Fruit fly (Drosophila melanogaster) whole organism, embryonic: ENCODE results near the gene CG42579.

Source experiments
- Adf1 ChIP-seq: fragments of 200-800 bp; sonication (Bioruptor generic); IDR thresholded peaks from 2 replicates; pipeline ENCODE4 v1.3.6; 2022; ENCODE audit warnings: missing biosample characterization, missing genetic modification characterization
- CG10147 ChIP-seq: fragments of 200-800 bp; sonication (Bioruptor generic); optimal IDR thresholded peaks from 2 replicates; lab custom pipeline; 2019; ENCODE audit warnings: missing biosample characterization, mild to moderate bottlenecking, missing genetic modification characterization, moderate library complexity
- CG10431 ChIP-seq: fragments of 200-800 bp; sonication (Bioruptor generic); optimal IDR thresholded peaks from 3 replicates; lab custom pipeline; 2018; ENCODE audit warnings: missing biosample characterization, mild to moderate bottlenecking, missing genetic modification characterization
- CG11093 ChIP-seq: fragments of 200-800 bp; sonication (Bioruptor generic); IDR thresholded peaks from 3 replicates; pipeline ENCODE4 v1.3.6; 2022; ENCODE audit warnings: missing biosample characterization, missing genetic modification characterization
- CG11504 ChIP-seq: fragments of 200-800 bp; sonication (Bioruptor generic); optimal IDR thresholded peaks from 3 replicates; lab custom pipeline; 2019; ENCODE audit warnings: missing biosample characterization, mild to moderate bottlenecking, missing genetic modification characterization, moderate library complexity
- CG12071 ChIP-seq: fragments of 200-800 bp; sonication (Bioruptor generic); optimal IDR thresholded peaks from 3 replicates; lab custom pipeline; 2018; ENCODE audit warnings: missing biosample characterization, mild to moderate bottlenecking, missing genetic modification characterization
- CG14965 ChIP-seq: fragments of 200-800 bp; sonication (Bioruptor generic); optimal IDR thresholded peaks from 2 replicates; lab custom pipeline; 2016; ENCODE audit warnings: missing biosample characterization, missing genetic modification characterization, borderline replicate concordance
- CG15011 ChIP-seq: fragments of 200-800 bp; sonication (Bioruptor generic); optimal IDR thresholded peaks from 3 replicates; lab custom pipeline; 2018; ENCODE audit warnings: missing biosample characterization, mild to moderate bottlenecking, missing genetic modification characterization
- CG17359 ChIP-seq: fragments of 200-800 bp; sonication (Bioruptor generic); optimal IDR thresholded peaks from 3 replicates; lab custom pipeline; 2018; ENCODE audit warnings: missing biosample characterization, mild to moderate bottlenecking, missing genetic modification characterization, moderate library complexity
- CG17568 ChIP-seq: fragments of 200-800 bp; sonication (Bioruptor generic); optimal IDR thresholded peaks from 2 replicates; lab custom pipeline; 2018; ENCODE audit warnings: missing biosample characterization, mild to moderate bottlenecking, missing genetic modification characterization, moderate library complexity
- CG3065 ChIP-seq: fragments of 200-800 bp; sonication (Bioruptor generic); optimal IDR thresholded peaks from 2 replicates; lab custom pipeline; 2016; ENCODE audit warnings: missing biosample characterization, missing genetic modification characterization
- CG3163 ChIP-seq: fragments of 200-800 bp; sonication (Bioruptor generic); optimal IDR thresholded peaks from 3 replicates; lab custom pipeline; 2016; ENCODE audit warnings: missing biosample characterization, missing genetic modification characterization
- CG33213 ChIP-seq: fragments of 200-800 bp; sonication (Bioruptor generic); optimal IDR thresholded peaks from 3 replicates; lab custom pipeline; 2016; ENCODE audit warnings: missing biosample characterization, missing genetic modification characterization
- CG4282 ChIP-seq: fragments of 200-800 bp; sonication (Bioruptor generic); optimal IDR thresholded peaks from 2 replicates; lab custom pipeline; 2016; ENCODE audit warnings: missing biosample characterization, missing genetic modification characterization
- CG4404 ChIP-seq: fragments of 200-800 bp; sonication (Bioruptor generic); IDR thresholded peaks from 2 replicates; pipeline ENCODE4 v1.3.6; 2022; ENCODE audit warnings: missing biosample characterization, missing genetic modification characterization
- CG6654 ChIP-seq: fragments of 200-800 bp; sonication (Bioruptor generic); optimal IDR thresholded peaks from 2 replicates; lab custom pipeline; 2017; ENCODE audit warnings: missing biosample characterization, mild to moderate bottlenecking, missing genetic modification characterization
- CG6765 ChIP-seq: fragments of 200-800 bp; sonication (Bioruptor generic); optimal IDR thresholded peaks from 3 replicates; lab custom pipeline; 2017; ENCODE audit warnings: missing biosample characterization, mild to moderate bottlenecking, missing genetic modification characterization
- CG7372 ChIP-seq: fragments of 200-800 bp; sonication (Bioruptor generic); IDR thresholded peaks from 2 replicates; pipeline ENCODE4 v1.3.6; 2022; ENCODE audit warnings: missing biosample characterization, missing genetic modification characterization
- CG8290 ChIP-seq, 3 experiments: fragments of 200-800 bp; sonication (Bioruptor generic); optimal IDR thresholded peaks; 2 replicates each; lab custom pipeline; 2016 to 2019; ENCODE audit warnings: missing biosample characterization in 3 of 3, missing genetic modification characterization in 3 of 3, mild to moderate bottlenecking in 2 of 3, moderate library complexity in 1 of 3
- CkIIα-i1 ChIP-seq: fragments of 200-800 bp; sonication (Bioruptor generic); IDR thresholded peaks from 2 replicates; pipeline ENCODE4 v1.3.6; 2022; ENCODE audit warnings: missing biosample characterization, missing genetic modification characterization
- Deaf1 ChIP-seq: fragments of 200-800 bp; optimal IDR thresholded peaks from 3 replicates; lab custom pipeline; 2019; ENCODE audit warnings: missing biosample characterization, mild to moderate bottlenecking, missing genetic modification characterization, moderate library complexity
- Dip2 ChIP-seq: fragments of 200-800 bp; sonication (Bioruptor generic); IDR thresholded peaks from 2 replicates; pipeline ENCODE4 v1.3.6; 2022; ENCODE audit warnings: missing biosample characterization, missing genetic modification characterization
- Dll ChIP-seq: fragments of 200-800 bp; sonication (Bioruptor generic); IDR thresholded peaks from 4 replicates; pipeline ENCODE4 v1.3.6; 2022; ENCODE audit warnings: missing biosample characterization, missing genetic modification characterization; ENCODE audit not compliant: partially characterized antibody
- Fer2 ChIP-seq: fragments of 200-800 bp; sonication (Bioruptor generic); optimal IDR thresholded peaks from 2 replicates; lab custom pipeline; 2018; ENCODE audit warnings: missing biosample characterization, mild to moderate bottlenecking, missing genetic modification characterization, moderate library complexity
- NFAT ChIP-seq: fragments of 200-800 bp; sonication (Bioruptor generic); IDR thresholded peaks from 2 replicates; pipeline ENCODE4 v1.3.6; 2022; ENCODE audit warnings: missing biosample characterization, missing genetic modification characterization
- NK7.1 ChIP-seq: fragments of 200-800 bp; sonication (Bioruptor generic); optimal IDR thresholded peaks from 3 replicates; lab custom pipeline; 2016; ENCODE audit warnings: missing biosample characterization, missing genetic modification characterization
- Ptx1 ChIP-seq: fragments of 200-800 bp; sonication (Bioruptor generic); IDR thresholded peaks from 2 replicates; pipeline ENCODE4 v1.3.6; 2022; ENCODE audit warnings: missing biosample characterization, missing genetic modification characterization
- Tbp ChIP-seq: fragments of >200 bp; optimal IDR thresholded peaks from 2 replicates; lab custom pipeline; 2018; ENCODE audit warnings: missing biosample characterization, missing genetic modification characterization
- az2 ChIP-seq: fragments of 200-800 bp; sonication (Bioruptor generic); optimal IDR thresholded peaks from 3 replicates; lab custom pipeline; 2016; ENCODE audit warnings: missing biosample characterization, missing genetic modification characterization
- bbx ChIP-seq: fragments of 200-800 bp; sonication (Bioruptor generic); IDR thresholded peaks from 2 replicates; pipeline ENCODE4 v1.3.6; 2022; ENCODE audit warnings: missing biosample characterization, missing genetic modification characterization; ENCODE audit not compliant: partially characterized antibody
- cad ChIP-seq: fragments of >200 bp; optimal IDR thresholded peaks from 2 replicates; lab custom pipeline; 2017; ENCODE audit warnings: missing biosample characterization, missing genetic modification characterization
- chinmo ChIP-seq: fragments of 200-800 bp; sonication (Bioruptor generic); IDR thresholded peaks from 4 replicates; pipeline ENCODE4 v1.3.6; 2022; ENCODE audit warnings: missing biosample characterization, missing genetic modification characterization; ENCODE audit not compliant: partially characterized antibody
- disco-r ChIP-seq: fragments of 200-800 bp; sonication (Bioruptor generic); optimal IDR thresholded peaks from 2 replicates; lab custom pipeline; 2016; ENCODE audit warnings: missing biosample characterization, missing genetic modification characterization
- dpn ChIP-seq, 2 experiments: fragments of 200-800 bp; sonication (Bioruptor generic); optimal IDR thresholded peaks; 3 replicates each; lab custom pipeline; 2016; ENCODE audit warnings: missing biosample characterization in 2 of 2, missing genetic modification characterization in 2 of 2
- ems ChIP-seq: fragments of 200-800 bp; sonication (Bioruptor generic); optimal IDR thresholded peaks from 3 replicates; lab custom pipeline; 2016; ENCODE audit warnings: missing biosample characterization, missing genetic modification characterization
- exex ChIP-seq: fragments of 200-800 bp; sonication (Bioruptor generic); optimal IDR thresholded peaks from 4 replicates; lab custom pipeline; 2018; ENCODE audit warnings: missing biosample characterization, mild to moderate bottlenecking, missing genetic modification characterization, moderate library complexity
- fd64A ChIP-seq: fragments of 200-800 bp; sonication (Bioruptor generic); optimal IDR thresholded peaks from 3 replicates; lab custom pipeline; 2018; ENCODE audit warnings: missing biosample characterization, mild to moderate bottlenecking, missing genetic modification characterization
- hkb ChIP-seq, 2 experiments: fragments of 200-800 bp in 1 of 2; fragments of >200 bp in 1 of 2; sonication (Bioruptor generic) in 1 of 2; IDR thresholded peaks in 1 of 2; optimal IDR thresholded peaks in 1 of 2; 2 replicates each; pipeline versions ENCODE4 v1.3.6 to Lab custom; 2017 to 2022; ENCODE audit warnings: missing biosample characterization in 1 of 2, missing genetic modification characterization in 1 of 2
- jigr1 ChIP-seq: fragments of 200-800 bp; sonication (Bioruptor generic); IDR thresholded peaks from 3 replicates; pipeline ENCODE4 v1.3.6; 2022; ENCODE audit warnings: missing biosample characterization, missing genetic modification characterization
- klu ChIP-seq: fragments of 200-800 bp; sonication (Bioruptor generic); IDR thresholded peaks from 2 replicates; pipeline ENCODE4 v1.3.6; 2022; ENCODE audit warnings: missing biosample characterization, missing genetic modification characterization
- knrl ChIP-seq: fragments of 200-800 bp; sonication (Bioruptor generic); IDR thresholded peaks from 3 replicates; pipeline ENCODE4 v1.3.6; 2022; ENCODE audit warnings: missing biosample characterization, missing genetic modification characterization; ENCODE audit not compliant: partially characterized antibody
- lab ChIP-seq: fragments of 200-800 bp; sonication (Bioruptor generic); optimal IDR thresholded peaks from 3 replicates; lab custom pipeline; 2017; ENCODE audit warnings: missing biosample characterization, missing genetic modification characterization, mild to moderate bottlenecking, moderate library complexity, missing genetic modification reagents
- lilli ChIP-seq: fragments of 200-800 bp; sonication (Bioruptor generic); optimal IDR thresholded peaks from 3 replicates; lab custom pipeline; 2016; ENCODE audit warnings: missing biosample characterization, missing genetic modification characterization
- lov ChIP-seq, 2 experiments: fragments of 200-800 bp in 1 of 2; fragments of >200 bp in 1 of 2; sonication (Bioruptor generic) in 1 of 2; IDR thresholded peaks in 1 of 2; optimal IDR thresholded peaks in 1 of 2; 2 replicates in 1 of 2; 3 replicates in 1 of 2; pipeline versions ENCODE4 v1.3.6 to Lab custom; 2017 to 2022; ENCODE audit warnings: missing biosample characterization in 1 of 2, missing genetic modification characterization in 1 of 2
- pb ChIP-seq: fragments of 200-800 bp; sonication (Bioruptor generic); optimal IDR thresholded peaks from 3 replicates; lab custom pipeline; 2016; ENCODE audit warnings: missing biosample characterization, missing genetic modification characterization
- pita ChIP-seq: fragments of 200-800 bp; sonication (Bioruptor generic); optimal IDR thresholded peaks from 2 replicates; lab custom pipeline; 2017; ENCODE audit warnings: missing biosample characterization, mild to moderate bottlenecking, missing genetic modification characterization
- pros ChIP-seq: fragments of 200-800 bp; sonication (Bioruptor generic); optimal IDR thresholded peaks from 3 replicates; lab custom pipeline; 2019; ENCODE audit warnings: missing biosample characterization, mild to moderate bottlenecking, missing genetic modification characterization, moderate library complexity
- sens ChIP-seq: fragments of 200-800 bp; sonication (Bioruptor generic); peaks from one replicate; lab custom pipeline; 2016; ENCODE audit warnings: missing biosample characterization, missing genetic modification characterization
- toy ChIP-seq: fragments of 200-800 bp; sonication (Bioruptor generic); IDR thresholded peaks from 2 replicates; pipeline ENCODE4 v1.3.6; 2022; ENCODE audit warnings: missing biosample characterization, missing genetic modification characterization
- yki ChIP-seq: fragments of >200 bp; optimal IDR thresholded peaks from 3 replicates; lab custom pipeline; 2018

The CG42579 gene

DNA sequence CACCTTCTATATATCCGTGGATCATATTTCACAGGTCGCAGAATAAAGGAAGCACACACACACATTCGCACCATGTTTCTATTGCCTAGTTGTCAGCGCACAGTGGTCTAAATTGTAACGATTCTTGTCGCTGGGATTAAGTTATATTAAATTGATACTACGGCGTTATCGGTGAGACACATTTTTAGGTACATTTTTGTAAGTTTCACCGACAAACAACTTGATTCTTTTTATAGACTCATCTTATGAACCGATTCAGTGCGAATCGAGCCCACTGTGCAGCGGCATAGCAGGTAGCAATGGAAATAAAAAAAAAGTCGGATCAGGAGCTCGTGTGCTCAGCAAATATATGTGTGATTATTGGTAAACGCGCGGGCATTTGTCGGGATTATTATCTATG is 47.0 kb upstream of the CG42579 start (continued):
- peak; percentile 75 for TF ChIP-seq CG17359 (tag; lab: Kevin White, UChicago)
- TF ChIP-seq CG10147 (GFP tag; lab: Kevin White, UChicago): no peak
- no peak for TF ChIP-seq hkb (optimal IDR thresholded peaks at IDR 0.05; lab: Kevin White, UChicago)
- peak; percentile 80 for TF ChIP-seq hkb (GFP tag; IDR thresholded peaks at IDR 0.05; lab: Robert Waterston, UW)
- TF ChIP-seq CG14965 (GFP tag; lab: Kevin White, UChicago): peak; percentile 22
- peak; percentile 51 for TF ChIP-seq CG8290 (GFP tag; optimal IDR thresholded peaks at IDR 0.05; lab: Kevin White, UChicago)
- TF ChIP-seq CG8290 (tag; optimal IDR thresholded peaks at IDR 0.05; lab: Kevin White, UChicago): peak in 1 of 2 experiments; percentile 88
- no peak for TF ChIP-seq CkIIα-i1 (GFP tag; lab: Robert Waterston, UW)
- TF ChIP-seq chinmo (GFP tag; lab: Robert Waterston, UW): no peak
- TF ChIP-seq CG11093: no peak
- TF ChIP-seq knrl: no peak
- TF ChIP-seq Ptx1 (GFP tag; lab: Robert Waterston, UW): peak; percentile 38; the same call in 1 of the 2 replicates
- TF ChIP-seq NK7.1 (GFP tag; lab: Kevin White, UChicago): peak; percentile 51
- TF ChIP-seq Adf1: no peak
- TF ChIP-seq disco-r (GFP tag; lab: Kevin White, UChicago): peak; percentile 72
- no peak for TF ChIP-seq CG3065 (GFP tag; lab: Kevin White, UChicago)
- no peak for TF ChIP-seq CG17568 (GFP tag; lab: Kevin White, UChicago)
- TF ChIP-seq Tbp (GFP tag; lab: Kevin White, UChicago): no peak
- TF ChIP-seq CG4282 (GFP tag; lab: Kevin White, UChicago): peak; percentile 11
- TF ChIP-seq CG12071 (GFP tag; lab: Kevin White, UChicago): no peak
- TF ChIP-seq CG15011 (GFP tag; lab: Kevin White, UChicago): no peak
- TF ChIP-seq az2 (GFP tag; lab: Kevin White, UChicago): peak; percentile 78
- peak; percentile 79 for TF ChIP-seq lab
- TF ChIP-seq klu: no peak
- no peak for TF ChIP-seq toy (GFP tag; lab: Robert Waterston, UW)
- TF ChIP-seq NFAT (GFP tag; lab: Robert Waterston, UW): no peak
- no peak for TF ChIP-seq Deaf1 (tag; lab: Kevin White, UChicago)
- no peak for TF ChIP-seq Fer2 (tag; lab: Kevin White, UChicago)
- TF ChIP-seq lilli (GFP tag; lab: Kevin White, UChicago): peak; percentile 84
- no peak for TF ChIP-seq CG11504 (tag; lab: Kevin White, UChicago)
- TF ChIP-seq Dip2: no peak
- TF ChIP-seq sens (GFP tag; lab: Kevin White, UChicago): peak; percentile 96
- TF ChIP-seq CG6765: no peak
- peak; percentile 60 to 81 for TF ChIP-seq dpn (GFP tag; optimal IDR thresholded peaks at IDR 0.05; lab: Kevin White, UChicago)
- TF ChIP-seq fd64A (GFP tag; lab: Kevin White, UChicago): no peak
- TF ChIP-seq Dll (GFP tag; lab: Robert Waterston, UW): no peak
- TF ChIP-seq CG4404: 0 out of 2 replicates have a peak, but pooled peaks have one; percentile 24
- no peak for TF ChIP-seq bbx (GFP tag; lab: Robert Waterston, UW)
- TF ChIP-seq pb (GFP tag; lab: Kevin White, UChicago): peak; percentile 57
- no peak for TF ChIP-seq exex (tag; lab: Kevin White, UChicago)
- no peak for TF ChIP-seq cad (GFP tag; lab: Kevin White, UChicago)
- TF ChIP-seq ems: peak; percentile 73
- no peak for TF ChIP-seq lov (optimal IDR thresholded peaks at IDR 0.05; lab: Kevin White, UChicago)
- TF ChIP-seq lov (GFP tag; IDR thresholded peaks at IDR 0.05; lab: Robert Waterston, UW): 0 out of 3 replicates have a peak, but pooled peaks have one; percentile 10
- peak; percentile 59 for TF ChIP-seq CG33213 (GFP tag; lab: Kevin White, UChicago)
- TF ChIP-seq pita (GFP tag; lab: Kevin White, UChicago): no peak
- TF ChIP-seq CG7372 (GFP tag; lab: Robert Waterston, UW): no peak
- peak; percentile 45 for TF ChIP-seq CG6654 (GFP tag; lab: Kevin White, UChicago)
- TF ChIP-seq CG10431 (GFP tag; lab: Kevin White, UChicago): no peak
- TF ChIP-seq CG3163 (GFP tag; lab: Kevin White, UChicago): peak; percentile 21
- no peak for TF ChIP-seq yki (lab: Kevin White, UChicago)
- TF ChIP-seq pros: no peak
- no peak for TF ChIP-seq jigr1
